Worm (Caenorhabditis elegans) whole organism, L3 larva: ENCODE data around the gene ani-1.

Experiments
- ama-1 ChIP-seq: fragments of 150-350 bp; optimal IDR thresholded peaks from 2 replicates; lab custom pipeline; 2018
- ceh-16 ChIP-seq: sonication (generic microtip); optimal IDR thresholded peaks from 2 replicates; lab custom pipeline; 2017; ENCODE audit warnings: missing biosample characterization, missing genetic modification characterization
- ceh-82 ChIP-seq: fragments of 150-350 bp; optimal IDR thresholded peaks from 2 replicates; lab custom pipeline; 2014; ENCODE audit warnings: missing biosample characterization, missing genetic modification characterization
- elt-3 ChIP-seq, 3 experiments: fragments of 150-350 bp in 1 of 3; sonication (generic microtip) in 2 of 3; optimal IDR thresholded peaks; 2 replicates in 2 of 3; 4 replicates in 1 of 3; lab custom pipeline; 2014 to 2017; ENCODE audit warnings: missing biosample characterization in 3 of 3, missing genetic modification characterization in 3 of 3
- eor-1 ChIP-seq, 2 experiments: fragments of 150-350 bp; optimal IDR thresholded peaks; 2 replicates each; lab custom pipeline; 2014 to 2018; ENCODE audit warnings: missing biosample characterization in 2 of 2, missing genetic modification characterization in 2 of 2
- lin-39 ChIP-seq: fragments of 150-350 bp; optimal IDR thresholded peaks from 2 replicates; lab custom pipeline; 2018; ENCODE audit warnings: missing biosample characterization, missing genetic modification reagents, missing genetic modification characterization
- nhr-237 ChIP-seq: fragments of 150-350 bp; optimal IDR thresholded peaks from 2 replicates; lab custom pipeline; 2014; ENCODE audit warnings: missing biosample characterization, missing genetic modification characterization
- sea-2 ChIP-seq: fragments of 150-350 bp; sonication (generic microtip); optimal IDR thresholded peaks from 4 replicates; lab custom pipeline; 2014; ENCODE audit warnings: missing biosample characterization, missing genetic modification reagents, missing genetic modification characterization

- TF ChIP-seq elt-3 (tag; optimal IDR thresholded peaks at IDR 0.05; lab: Kevin White, UChicago) (no peak), eor-1 (tag; optimal IDR thresholded peaks at IDR 0.05; lab: Kevin White, UChicago) (no peak), ceh-16 (tag; lab: Kevin White, UChicago) (no peak), nhr-237 (no peak), ceh-82 (no peak), ama-1 (lab: Kevin White, UChicago) (no peak), sea-2 (GFP tag; lab: Kevin White, UChicago) (no peak), lin-39 (tag; lab: Kevin White, UChicago) (no peak)
Measured at ce11 chrIII:12470589-12470988, 17.4 kb upstream of the ani-1 start.
